Worm (Caenorhabditis elegans): Measurements from ENCODE around the gene Y57A10A.27.

Y57A10A.27 gene

ce11 chrII:12224916-12225406 is 49.9 kb downstream of the Y57A10A.27 start, which contains the start of the genes pqn-87 and rsr-2:
Gene pqn-87, minus strand, starts transcription at chrII:12225086.
Gene rsr-2, plus strand, starts transcription at chrII:12225356.
- TF ChIP-seq hlh-30 (tag; optimal IDR thresholded peaks at IDR 0.05; ENCODE audit: insufficient read depth) (no peak), ttx-3 (tag; optimal IDR thresholded peaks at IDR 0.05) (no peak), K09A11.1 (tag; optimal IDR thresholded peaks at IDR 0.05; ENCODE audit: insufficient read depth) (no peak), unc-86 (tag; optimal IDR thresholded peaks at IDR 0.05) (no peak), che-1 (tag; optimal IDR thresholded peaks at IDR 0.05) (no peak), dve-1 (tag; optimal IDR thresholded peaks at IDR 0.05) (no peak), C38D4.7 (GFP tag; optimal IDR thresholded peaks at IDR 0.05) (no peak), unc-42 (tag; optimal IDR thresholded peaks at IDR 0.05) (no peak), ets-4 (tag; optimal IDR thresholded peaks at IDR 0.05) (no peak), ama-1 (optimal IDR thresholded peaks at IDR 0.05) (no peak), hlh-6 (tag; optimal IDR thresholded peaks at IDR 0.05) (no peak), ceh-48 (tag; optimal IDR thresholded peaks at IDR 0.05) (no peak), ceh-9 (tag; optimal IDR thresholded peaks at IDR 0.05) (no peak), ceh-34 (tag; optimal IDR thresholded peaks at IDR 0.05) (no peak)

ce11 chrII:12222524-12222923 is 52.3 kb downstream of the Y57A10A.27 start:
- no peak for TF ChIP-seq zip-5 (tag; optimal IDR thresholded peaks at IDR 0.05)
- peak; percentile 96 for TF ChIP-seq nfya-1 (tag; optimal IDR thresholded peaks at IDR 0.05)
- peak; percentile 65 for TF ChIP-seq ceh-48 (tag; optimal IDR thresholded peaks at IDR 0.05)
- TF ChIP-seq hlh-8 (tag; optimal IDR thresholded peaks at IDR 0.05), result peak; percentile 15
- TF ChIP-seq sdc-2 (tag; optimal IDR thresholded peaks at IDR 0.05), result peak; percentile 77
- TF ChIP-seq tbx-2 (tag; optimal IDR thresholded peaks at IDR 0.05), result peak; percentile 80
- TF ChIP-seq syd-9 (tag; optimal IDR thresholded peaks at IDR 0.05), result peak; percentile 68
- peak; percentile 91 for TF ChIP-seq ceh-34 (tag; optimal IDR thresholded peaks at IDR 0.05)
- peak; percentile 35 for TF ChIP-seq hlh-6 (tag; optimal IDR thresholded peaks at IDR 0.05)
- TF ChIP-seq unc-55 (GFP tag; optimal IDR thresholded peaks at IDR 0.05), result peak; percentile 86
- TF ChIP-seq C08G9.2 (tag; optimal IDR thresholded peaks at IDR 0.05), result peak; percentile 64
- TF ChIP-seq ceh-2 (tag; optimal IDR thresholded peaks at IDR 0.05), result peak; percentile 54
- TF ChIP-seq ets-4 (tag; optimal IDR thresholded peaks at IDR 0.05), result peak; percentile 18
- no peak for TF ChIP-seq pha-4 (tag; optimal IDR thresholded peaks at IDR 0.05)
- no peak for TF ChIP-seq ttx-3 (tag; optimal IDR thresholded peaks at IDR 0.05)
- no peak for TF ChIP-seq odd-2 (tag; optimal IDR thresholded peaks at IDR 0.05)
- TF ChIP-seq ceh-45 (GFP tag; IDR thresholded peaks at IDR 0.05), result 0 out of 2 replicates have a peak, but pooled peaks have one; percentile 9
- TF ChIP-seq unc-42 (tag; optimal IDR thresholded peaks at IDR 0.05), result peak; percentile 51
- no peak for TF ChIP-seq ceh-30 (tag; optimal IDR thresholded peaks at IDR 0.05)
- TF ChIP-seq ahr-1 (tag; optimal IDR thresholded peaks at IDR 0.05), result no peak
- TF ChIP-seq ceh-19 (GFP tag; optimal IDR thresholded peaks at IDR 0.05), result peak; percentile 29
- TF ChIP-seq rnt-1 (tag; optimal IDR thresholded peaks at IDR 0.05), result peak; percentile 83
- TF ChIP-seq ceh-18 (tag; optimal IDR thresholded peaks at IDR 0.05), result peak; percentile 92
- TF ChIP-seq ceh-31 (tag; optimal IDR thresholded peaks at IDR 0.05), result peak; percentile 87
- TF ChIP-seq K09A11.1 (tag; optimal IDR thresholded peaks at IDR 0.05; ENCODE audit: insufficient read depth), result peak; percentile 74
- peak; percentile 64 for TF ChIP-seq dve-1 (tag; optimal IDR thresholded peaks at IDR 0.05)
- TF ChIP-seq unc-86 (tag; optimal IDR thresholded peaks at IDR 0.05), result no peak
- peak; percentile 46 for TF ChIP-seq ceh-14 (tag; optimal IDR thresholded peaks at IDR 0.05)
- TF ChIP-seq pros-1 (tag; optimal IDR thresholded peaks at IDR 0.05), result peak; percentile 88
- no peak for TF ChIP-seq hlh-13 (GFP tag; optimal IDR thresholded peaks at IDR 0.05)
- peak; percentile 22 for TF ChIP-seq dmd-4 (tag; optimal IDR thresholded peaks at IDR 0.05; ENCODE audit: borderline replicate concordance)
- peak; percentile 66 for TF ChIP-seq F13H6.1 (tag; optimal IDR thresholded peaks at IDR 0.05)
- TF ChIP-seq tbx-7 (tag; optimal IDR thresholded peaks at IDR 0.05), result peak; percentile 3
- TF ChIP-seq ref-2 (tag; optimal IDR thresholded peaks at IDR 0.05), result peak; percentile 88
- TF ChIP-seq nhr-232 (tag; optimal IDR thresholded peaks at IDR 0.05), result no peak
- peak; percentile 10 for TF ChIP-seq ceh-6 (GFP tag; optimal IDR thresholded peaks at IDR 0.05)
- no peak for TF ChIP-seq lim-6 (tag; optimal IDR thresholded peaks at IDR 0.05)
- TF ChIP-seq unc-3 (GFP tag; conservative IDR thresholded peaks at IDR 0.05), result no peak
- no peak for TF ChIP-seq unc-3 (tag; optimal IDR thresholded peaks at IDR 0.05)
- TF ChIP-seq fax-1 (tag; optimal IDR thresholded peaks at IDR 0.05), result no peak
- TF ChIP-seq madf-2 (tag; optimal IDR thresholded peaks at IDR 0.05), result peak; percentile 41
- TF ChIP-seq fkh-10 (GFP tag; optimal IDR thresholded peaks at IDR 0.05), result no peak
- TF ChIP-seq hlh-30 (tag; optimal IDR thresholded peaks at IDR 0.05; ENCODE audit: insufficient read depth), result peak; percentile 78
- TF ChIP-seq T23F11.4 (GFP tag; optimal IDR thresholded peaks at IDR 0.05), result no peak
- no peak for TF ChIP-seq lin-11 (tag; optimal IDR thresholded peaks at IDR 0.05)
